Fruit fly (Drosophila melanogaster): Measurements from ENCODE around the gene PpD3.

The PpD3 gene

DNA sequence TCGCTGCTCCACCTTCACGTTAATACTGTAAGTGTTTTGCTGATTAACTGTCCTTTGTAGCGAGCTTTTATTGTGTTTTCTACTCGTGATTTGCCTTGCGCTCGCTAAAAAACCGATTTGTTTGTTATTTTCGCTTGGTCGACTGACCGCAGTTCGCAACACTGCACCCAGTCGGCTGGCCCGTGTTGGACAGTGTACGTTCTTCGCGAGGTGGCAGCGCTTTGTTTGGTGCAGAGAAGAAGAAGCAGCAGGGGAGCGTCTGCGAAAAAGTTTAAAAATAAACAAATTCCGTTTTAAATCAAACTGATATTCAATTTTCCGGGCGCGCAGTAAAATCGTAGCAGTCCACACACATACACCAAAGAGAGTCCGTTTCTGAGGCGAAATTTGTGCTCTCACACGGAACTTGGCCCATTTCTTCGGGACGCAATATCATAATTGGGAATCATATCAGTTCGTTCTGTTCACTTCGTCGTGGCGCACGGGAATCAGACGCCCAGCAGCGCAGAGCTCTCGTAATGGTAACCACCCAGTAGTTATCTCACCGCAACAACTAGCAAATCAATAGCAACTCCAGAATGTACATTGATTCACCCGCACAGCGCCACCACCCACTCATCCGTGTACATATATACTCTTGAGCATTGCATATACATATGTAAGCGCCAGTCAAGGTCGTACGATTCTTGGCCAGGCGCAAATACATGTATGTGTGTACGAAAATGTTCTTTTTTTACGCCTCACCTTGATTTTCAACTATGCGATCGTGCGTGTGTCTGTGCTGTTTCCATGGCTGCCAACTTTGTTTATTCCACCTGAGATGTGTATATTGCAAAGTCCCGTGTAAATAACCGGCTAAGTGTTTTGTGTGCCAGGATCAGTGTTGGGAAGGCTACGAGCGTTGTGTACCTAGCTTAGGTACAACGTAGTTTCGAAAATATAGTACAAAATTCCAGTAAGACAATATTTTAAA is 20.2 kb downstream of the PpD3 start, which contains the start of gene Naa80 (continued):
- TF ChIP-seq ATbp (GFP tag; optimal IDR thresholded peaks at IDR 0.05), result no peak
- no peak for TF ChIP-seq hth (optimal IDR thresholded peaks at IDR 0.05)
- peak; percentile 75 for TF ChIP-seq Hsf (GFP tag; optimal IDR thresholded peaks at IDR 0.05)
- TF ChIP-seq CG1529 (GFP tag; optimal IDR thresholded peaks at IDR 0.05), result no peak
- TF ChIP-seq Ets97D (GFP tag; optimal IDR thresholded peaks at IDR 0.05), result peak; percentile 87
- TF ChIP-seq caup (GFP tag; optimal IDR thresholded peaks at IDR 0.05; ENCODE audit: severe bottlenecking), result peak; percentile 76
- peak; percentile 94 for TF ChIP-seq YL-1 (GFP tag; optimal IDR thresholded peaks at IDR 0.05)
- peak; percentile 83 for TF ChIP-seq lab (GFP tag; optimal IDR thresholded peaks at IDR 0.05)
- TF ChIP-seq CG4707 (GFP tag; optimal IDR thresholded peaks at IDR 0.05), result peak; percentile 7
- peak; percentile 72 for TF ChIP-seq Chrac-16 (GFP tag; optimal IDR thresholded peaks at IDR 0.05)
- TF ChIP-seq Hmx (GFP tag; optimal IDR thresholded peaks at IDR 0.05), result no peak
- peak; percentile 59 for TF ChIP-seq Opbp (GFP tag; IDR thresholded peaks at IDR 0.05; ENCODE audit: partially characterized antibody)
- no peak for TF ChIP-seq so (GFP tag; IDR thresholded peaks at IDR 0.05)
- TF ChIP-seq CG6791 (GFP tag; IDR thresholded peaks at IDR 0.05; ENCODE audit: partially characterized antibody), result peak; percentile 61; the same call in 1 of the 3 replicates
- no peak for TF ChIP-seq klu (GFP tag; IDR thresholded peaks at IDR 0.05)
- peak; percentile 59 for TF ChIP-seq eyg (GFP tag; optimal IDR thresholded peaks at IDR 0.05)
- no peak for TF ChIP-seq ham (GFP tag; IDR thresholded peaks at IDR 0.05)
- peak; percentile 63 for TF ChIP-seq nmo (GFP tag; optimal IDR thresholded peaks at IDR 0.05)
- peak; percentile 56 for TF ChIP-seq Ptx1 (GFP tag; IDR thresholded peaks at IDR 0.05)
- TF ChIP-seq Mad (GFP tag; optimal IDR thresholded peaks at IDR 0.05), result peak; percentile 69
- no peak for TF ChIP-seq Lim3 (GFP tag; IDR thresholded peaks at IDR 0.05)
- peak; percentile 1 for TF ChIP-seq CG4328 (GFP tag; optimal IDR thresholded peaks at IDR 0.05)
- TF ChIP-seq trem (tag; optimal IDR thresholded peaks at IDR 0.05), result peak; percentile 88
- no peak for TF ChIP-seq fru (optimal IDR thresholded peaks at IDR 0.05)
- TF ChIP-seq phol (tag; optimal IDR thresholded peaks at IDR 0.05), result peak; percentile 28
- peak; percentile 87 for TF ChIP-seq CG9932 (GFP tag; IDR thresholded peaks at IDR 0.05)
- TF ChIP-seq cg (GFP tag; optimal IDR thresholded peaks at IDR 0.05), result peak; percentile 51
- peak; percentile 35 for TF ChIP-seq CG2712 (tag; optimal IDR thresholded peaks at IDR 0.05)
- peak in 1 of 3 experiments; percentile 24 for TF ChIP-seq Stat92E (GFP tag; optimal IDR thresholded peaks at IDR 0.05)
- TF ChIP-seq CG15601 (tag; optimal IDR thresholded peaks at IDR 0.05), result peak; percentile 22
- TF ChIP-seq sima (GFP tag; optimal IDR thresholded peaks at IDR 0.05), result no peak
- TF ChIP-seq Hr39 (optimal IDR thresholded peaks at IDR 0.05), result no peak
- peak; percentile 69 for TF ChIP-seq tx (GFP tag; optimal IDR thresholded peaks at IDR 0.05)
- peak; percentile 30; the same call in 1 of the 2 replicates for TF ChIP-seq CG9215 (GFP tag; IDR thresholded peaks at IDR 0.05)
- no peak for TF ChIP-seq tio (GFP tag; optimal IDR thresholded peaks at IDR 0.05)
- TF ChIP-seq CG17186 (GFP tag; optimal IDR thresholded peaks at IDR 0.05), result peak; percentile 64
- TF ChIP-seq gfzf (GFP tag; optimal IDR thresholded peaks at IDR 0.05), result peak; percentile 38
- peak; percentile 51 for TF ChIP-seq CG3281 (GFP tag; optimal IDR thresholded peaks at IDR 0.05)
- TF ChIP-seq CG1603 (tag; optimal IDR thresholded peaks at IDR 0.05), result peak; percentile 84
- peak; percentile 53 for TF ChIP-seq H2.0 (GFP tag; IDR thresholded peaks at IDR 0.05)
- TF ChIP-seq nau (GFP tag; optimal IDR thresholded peaks at IDR 0.05), result no peak
- TF ChIP-seq unc-4 (GFP tag; IDR thresholded peaks at IDR 0.05; ENCODE audit: partially characterized antibody), result no peak; the same call in 1 of the 2 replicates
- no peak for TF ChIP-seq oc (tag; optimal IDR thresholded peaks at IDR 0.05)
- no peak for TF ChIP-seq CG2678 (tag; optimal IDR thresholded peaks at IDR 0.05)
- TF ChIP-seq CG10209 (GFP tag; optimal IDR thresholded peaks at IDR 0.05), result peak; percentile 54
- no peak for TF ChIP-seq CG12236 (GFP tag; optimal IDR thresholded peaks at IDR 0.05)
- no peak for TF ChIP-seq CG33557 (GFP tag; optimal IDR thresholded peaks at IDR 0.05)
- TF ChIP-seq chm (GFP tag; IDR thresholded peaks at IDR 0.05), result peak; percentile 32; the same call in 1 of the 2 replicates

All from whole organism, embryonic.